Worm (Caenorhabditis elegans) whole organism, L1 larva: ENCODE data around the gene suca-1.
A peak's percentile ranks its signal among the peaks of the same experiment; 100 is the strongest.

Source experiments
- C04F5.9 ChIP-seq: sonication (generic microtip); optimal IDR thresholded peaks from 2 replicates; lab custom pipeline; 2016; ENCODE audit warnings: missing genetic modification characterization, missing compliant biosample characterization
- ces-1 ChIP-seq: fragments of 150-350 bp; optimal IDR thresholded peaks from 2 replicates; lab custom pipeline; 2014; ENCODE audit warnings: missing biosample characterization, missing genetic modification reagents, missing genetic modification characterization
- elt-3 ChIP-seq, 6 experiments: fragments of 150-350 bp in 1 of 6; sonication (generic microtip); optimal IDR thresholded peaks; 2 replicates each; lab custom pipeline; 2017 to 2018; ENCODE audit warnings: missing biosample characterization in 6 of 6, missing genetic modification characterization in 6 of 6, inconsistent platforms in 1 of 6
- lin-14 ChIP-seq: fragments of 200-800 bp; sonication (Bioruptor generic); optimal IDR thresholded peaks from 2 replicates; lab custom pipeline; 2018; ENCODE audit warnings: mild to moderate bottlenecking, missing genetic modification characterization, moderate library complexity, missing compliant biosample characterization
- nhr-11 ChIP-seq: fragments of 150-350 bp; optimal IDR thresholded peaks from 2 replicates; lab custom pipeline; 2014; ENCODE audit warnings: missing biosample characterization, missing genetic modification characterization
- sptf-1 ChIP-seq: fragments of 150-350 bp; optimal IDR thresholded peaks from 2 replicates; lab custom pipeline; 2014; ENCODE audit warnings: missing biosample characterization, missing genetic modification characterization

DNA sequence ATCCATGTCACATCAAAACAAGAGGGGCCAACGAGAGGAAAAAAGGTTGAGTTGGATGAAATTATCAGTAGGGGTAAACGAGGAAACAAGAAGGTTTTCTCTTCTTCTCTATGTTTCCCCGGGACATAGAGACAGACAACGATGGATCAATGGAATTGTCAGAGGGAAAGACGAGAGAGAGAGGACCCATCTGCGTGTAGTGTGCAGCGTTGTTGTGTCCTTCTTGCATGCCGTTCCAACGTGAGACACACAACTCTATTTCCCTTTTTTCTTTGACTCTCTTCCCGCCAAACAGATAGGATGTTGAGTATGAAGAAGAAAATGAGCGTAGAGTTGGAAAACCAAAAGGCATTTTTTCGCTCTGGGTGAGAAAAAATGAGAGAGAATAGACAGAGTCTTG is 1.0 kb upstream of the suca-1 start:
- TF ChIP-seq elt-3 (tag; optimal IDR thresholded peaks at IDR 0.05; lab: Kevin White, UChicago), result peak in 4 of 6 experiments; percentile 31 to 73 (median 41)
- TF ChIP-seq C04F5.9 (tag; lab: Kevin White, UChicago), result no peak
- no peak for TF ChIP-seq ces-1
- no peak for TF ChIP-seq sptf-1 (tag; lab: Kevin White, UChicago)
- TF ChIP-seq lin-14 (GFP tag; lab: Kevin White, UChicago), result peak; percentile 99
- no peak for TF ChIP-seq nhr-11 (tag; lab: Kevin White, UChicago)
